Fruit fly (Drosophila melanogaster) whole organism, embryonic: ENCODE results near the gene Ocrl.

Source experiments
- Antp ChIP-seq: fragments of 200-800 bp; sonication (Bioruptor generic); optimal IDR thresholded peaks from 3 replicates; lab custom pipeline; 2016; ENCODE audit warnings: missing biosample characterization, missing genetic modification characterization
- B-H2 ChIP-seq: fragments of 200-800 bp; sonication (Bioruptor generic); optimal IDR thresholded peaks from 2 replicates; lab custom pipeline; 2018; ENCODE audit warnings: missing biosample characterization, mild to moderate bottlenecking, missing genetic modification characterization
- CG10321 ChIP-seq: fragments of 200-800 bp; sonication (Bioruptor generic); IDR thresholded peaks from 2 replicates; pipeline ENCODE4 v1.3.6; 2022; ENCODE audit warnings: missing biosample characterization, missing genetic modification characterization
- CG10366 ChIP-seq: fragments of 200-800 bp; sonication (Bioruptor generic); IDR thresholded peaks from 2 replicates; pipeline ENCODE4 v1.3.6; 2022; ENCODE audit warnings: missing biosample characterization, missing genetic modification characterization
- CG12155 ChIP-seq: fragments of 200-800 bp; sonication (Bioruptor generic); optimal IDR thresholded peaks from 3 replicates; lab custom pipeline; 2016; ENCODE audit warnings: missing biosample characterization, missing genetic modification characterization
- CG12942 ChIP-seq: fragments of 200-800 bp; sonication (Bioruptor generic); optimal IDR thresholded peaks from 3 replicates; lab custom pipeline; 2016; ENCODE audit warnings: missing biosample characterization, missing genetic modification characterization
- CG13296 ChIP-seq: fragments of 200-800 bp; sonication (Bioruptor generic); optimal IDR thresholded peaks from 3 replicates; lab custom pipeline; 2018; ENCODE audit warnings: missing biosample characterization, mild to moderate bottlenecking, missing genetic modification characterization
- CG14667 ChIP-seq: fragments of 200-800 bp; sonication (Bioruptor generic); IDR thresholded peaks from 2 replicates; pipeline ENCODE4 v1.3.6; 2022; ENCODE audit warnings: missing biosample characterization, missing genetic modification characterization
- CG15696 ChIP-seq: fragments of 200-800 bp; sonication (Bioruptor generic); optimal IDR thresholded peaks from 2 replicates; lab custom pipeline; 2019; ENCODE audit warnings: missing biosample characterization, mild to moderate bottlenecking, missing genetic modification characterization, moderate library complexity
- CG17361 ChIP-seq: fragments of 200-800 bp; sonication (Bioruptor generic); IDR thresholded peaks from 3 replicates; pipeline ENCODE4 v1.3.6; 2022; ENCODE audit warnings: missing biosample characterization, missing genetic modification characterization
- CG18262 ChIP-seq: fragments of 200-800 bp; optimal IDR thresholded peaks from 3 replicates; lab custom pipeline; 2019; ENCODE audit warnings: missing biosample characterization, mild to moderate bottlenecking, missing genetic modification characterization, moderate library complexity
- CG1832 ChIP-seq: fragments of 200-800 bp; sonication (Bioruptor generic); optimal IDR thresholded peaks from 2 replicates; lab custom pipeline; 2017; ENCODE audit warnings: missing biosample characterization, mild to moderate bottlenecking, missing genetic modification characterization, inconsistent platforms
- CG18764 ChIP-seq: fragments of 200-800 bp; sonication (Bioruptor generic); optimal IDR thresholded peaks from 3 replicates; lab custom pipeline; 2016; ENCODE audit warnings: missing biosample characterization, missing genetic modification characterization
- CG33557 ChIP-seq: fragments of 200-800 bp; sonication (Bioruptor generic); optimal IDR thresholded peaks from 2 replicates; lab custom pipeline; 2019; ENCODE audit warnings: missing biosample characterization, mild to moderate bottlenecking, missing genetic modification characterization, moderate library complexity
- CG3407 ChIP-seq: fragments of 200-800 bp; sonication (Bioruptor generic); optimal IDR thresholded peaks from 2 replicates; lab custom pipeline; 2018; ENCODE audit warnings: missing biosample characterization, mild to moderate bottlenecking, missing genetic modification characterization
- CG4360 ChIP-seq: fragments of 200-800 bp; sonication (Bioruptor generic); IDR thresholded peaks from 2 replicates; pipeline ENCODE4 v1.3.6; 2022; ENCODE audit warnings: missing biosample characterization, missing genetic modification characterization
- CG4730 ChIP-seq: fragments of 200-800 bp; sonication (Bioruptor generic); IDR thresholded peaks from 2 replicates; pipeline ENCODE4 v1.3.6; 2022; ENCODE audit warnings: missing biosample characterization, missing genetic modification characterization
- CG6813 ChIP-seq: fragments of 200-800 bp; sonication (Bioruptor generic); optimal IDR thresholded peaks from 2 replicates; lab custom pipeline; 2017; ENCODE audit warnings: missing biosample characterization, missing genetic modification characterization, mild to moderate bottlenecking, moderate library complexity, missing genetic modification reagents
- CG7839 ChIP-seq: fragments of 200-800 bp; sonication (Bioruptor generic); optimal IDR thresholded peaks from 3 replicates; lab custom pipeline; 2018; ENCODE audit warnings: missing biosample characterization, mild to moderate bottlenecking, missing genetic modification characterization, moderate library complexity
- CG8478 ChIP-seq: fragments of >200 bp; optimal IDR thresholded peaks from 2 replicates; lab custom pipeline; 2018
- CG8924 ChIP-seq: fragments of 200-800 bp; optimal IDR thresholded peaks from 3 replicates; lab custom pipeline; 2019; ENCODE audit warnings: missing biosample characterization, mild to moderate bottlenecking, missing genetic modification characterization, moderate library complexity
- CkIIα-i1 ChIP-seq: fragments of 200-800 bp; sonication (Bioruptor generic); IDR thresholded peaks from 2 replicates; pipeline ENCODE4 v1.3.6; 2022; ENCODE audit warnings: missing biosample characterization, missing genetic modification characterization
- Dp ChIP-seq: fragments of 200-800 bp; sonication (Bioruptor generic); optimal IDR thresholded peaks from 2 replicates; lab custom pipeline; 2018; ENCODE audit warnings: missing biosample characterization, mild to moderate bottlenecking, missing genetic modification characterization, moderate library complexity
- E2f2 ChIP-seq: fragments of 200-800 bp; sonication (Bioruptor generic); IDR thresholded peaks from 2 replicates; pipeline ENCODE4 v1.3.6; 2022; ENCODE audit warnings: missing biosample characterization, missing genetic modification characterization
- MESR4 ChIP-seq: fragments of 200-800 bp; sonication (Bioruptor generic); optimal IDR thresholded peaks from 2 replicates; lab custom pipeline; 2018; ENCODE audit warnings: missing biosample characterization, mild to moderate bottlenecking, missing genetic modification characterization, moderate library complexity
- Neu2 ChIP-seq: fragments of 200-800 bp; sonication (Bioruptor generic); optimal IDR thresholded peaks from 3 replicates; lab custom pipeline; 2016; ENCODE audit warnings: missing biosample characterization, missing genetic modification characterization, borderline replicate concordance
- Spps ChIP-seq: fragments of 200-800 bp; sonication (Bioruptor generic); optimal IDR thresholded peaks from 2 replicates; lab custom pipeline; 2018; ENCODE audit warnings: missing biosample characterization, mild to moderate bottlenecking, missing genetic modification characterization
- Xrp1 ChIP-seq: fragments of 200-800 bp; sonication (Bioruptor generic); IDR thresholded peaks from 2 replicates; pipeline ENCODE4 v1.3.6; 2022; ENCODE audit warnings: missing biosample characterization, missing genetic modification characterization
- btn ChIP-seq: fragments of 200-800 bp; sonication (Bioruptor generic); optimal IDR thresholded peaks from 2 replicates; lab custom pipeline; 2016; ENCODE audit warnings: missing biosample characterization, missing genetic modification characterization
- cg ChIP-seq: fragments of 200-800 bp; sonication (Bioruptor generic); optimal IDR thresholded peaks from 3 replicates; lab custom pipeline; 2019; ENCODE audit warnings: missing biosample characterization, mild to moderate bottlenecking, missing genetic modification characterization, moderate library complexity
- chinmo ChIP-seq: fragments of 200-800 bp; sonication (Bioruptor generic); IDR thresholded peaks from 4 replicates; pipeline ENCODE4 v1.3.6; 2022; ENCODE audit warnings: missing biosample characterization, missing genetic modification characterization; ENCODE audit not compliant: partially characterized antibody
- chm ChIP-seq: fragments of 200-800 bp; sonication (Bioruptor generic); IDR thresholded peaks from 2 replicates; pipeline ENCODE4 v1.3.6; 2022; ENCODE audit warnings: missing biosample characterization, missing genetic modification characterization
- cwo ChIP-seq: fragments of 200-800 bp; sonication (Bioruptor generic); optimal IDR thresholded peaks from 3 replicates; lab custom pipeline; 2017; ENCODE audit warnings: missing biosample characterization, missing genetic modification characterization, mild to moderate bottlenecking, moderate library complexity, missing genetic modification reagents
- dimm ChIP-seq: fragments of 200-800 bp; sonication (Bioruptor generic); IDR thresholded peaks from 2 replicates; pipeline ENCODE4 v1.3.6; 2022; ENCODE audit warnings: missing biosample characterization, missing genetic modification characterization
- grau ChIP-seq: fragments of 200-800 bp; optimal IDR thresholded peaks from 3 replicates; lab custom pipeline; 2019; ENCODE audit warnings: missing biosample characterization, mild to moderate bottlenecking, missing genetic modification characterization, moderate library complexity
- hbn ChIP-seq: fragments of 200-800 bp; sonication (Bioruptor generic); IDR thresholded peaks from 2 replicates; pipeline ENCODE4 v1.3.6; 2022; ENCODE audit warnings: missing biosample characterization, missing genetic modification characterization; ENCODE audit not compliant: partially characterized antibody
- her ChIP-seq: fragments of 200-800 bp; sonication (Bioruptor generic); optimal IDR thresholded peaks from 2 replicates; lab custom pipeline; 2016; ENCODE audit warnings: missing biosample characterization, missing genetic modification characterization
- jing ChIP-seq: fragments of 200-800 bp; sonication (Bioruptor generic); optimal IDR thresholded peaks from 2 replicates; lab custom pipeline; 2018; ENCODE audit warnings: missing biosample characterization, mild to moderate bottlenecking, missing genetic modification characterization
- lola ChIP-seq, 3 experiments: fragments of >200 bp in 2 of 3; fragments of 200-800 bp in 1 of 3; sonication (Bioruptor generic) in 1 of 3; optimal IDR thresholded peaks; 2 replicates each; lab custom pipeline; 2017 to 2019; ENCODE audit warnings: missing biosample characterization in 3 of 3, missing genetic modification characterization in 3 of 3, mild to moderate bottlenecking in 1 of 3, moderate library complexity in 1 of 3
- mam ChIP-seq: fragments of 200-800 bp; sonication (Bioruptor generic); optimal IDR thresholded peaks from 3 replicates; lab custom pipeline; 2016; ENCODE audit warnings: missing biosample characterization, missing genetic modification characterization
- nmo ChIP-seq: fragments of 200-800 bp; sonication (Bioruptor generic); optimal IDR thresholded peaks from 2 replicates; lab custom pipeline; 2018; ENCODE audit warnings: missing biosample characterization, mild to moderate bottlenecking, missing genetic modification characterization, moderate library complexity
- nom ChIP-seq: fragments of 200-800 bp; sonication (Bioruptor generic); optimal IDR thresholded peaks from 2 replicates; lab custom pipeline; 2017; ENCODE audit warnings: missing biosample characterization, missing genetic modification characterization, mild to moderate bottlenecking, moderate library complexity, missing genetic modification reagents
- prd ChIP-seq, 3 experiments: fragments of >200 bp in 2 of 3; fragments of 200-800 bp in 1 of 3; sonication (Bioruptor generic) in 1 of 3; optimal IDR thresholded peaks in 2 of 3; IDR thresholded peaks in 1 of 3; 2 replicates in 2 of 3; 3 replicates in 1 of 3; pipeline versions ENCODE4 v1.3.6 to Lab custom; 2017 to 2022; ENCODE audit warnings: missing biosample characterization in 1 of 3, missing genetic modification characterization in 1 of 3
- repo ChIP-seq: fragments of 200-800 bp; sonication (Bioruptor generic); optimal IDR thresholded peaks from 2 replicates; lab custom pipeline; 2016; ENCODE audit warnings: missing biosample characterization, missing genetic modification characterization
- rib ChIP-seq: fragments of 200-800 bp; sonication (Bioruptor generic); IDR thresholded peaks from 2 replicates; pipeline ENCODE4 v1.3.6; 2022; ENCODE audit warnings: missing biosample characterization, missing genetic modification characterization
- slp2 ChIP-seq: fragments of 200-800 bp; sonication (Bioruptor generic); optimal IDR thresholded peaks from 2 replicates; lab custom pipeline; 2016; ENCODE audit warnings: missing biosample characterization, missing genetic modification characterization
- ssp ChIP-seq: fragments of 200-800 bp; sonication (Bioruptor generic); IDR thresholded peaks from 2 replicates; pipeline ENCODE4 v1.3.6; 2022; ENCODE audit warnings: missing biosample characterization, missing genetic modification characterization
- stc ChIP-seq: fragments of 200-800 bp; sonication (Bioruptor generic); IDR thresholded peaks from 2 replicates; pipeline ENCODE4 v1.3.6; 2022; ENCODE audit warnings: missing biosample characterization, missing genetic modification characterization
- toy ChIP-seq: fragments of 200-800 bp; sonication (Bioruptor generic); IDR thresholded peaks from 2 replicates; pipeline ENCODE4 v1.3.6; 2022; ENCODE audit warnings: missing biosample characterization, missing genetic modification characterization
- vvl ChIP-seq: fragments of 200-800 bp; sonication (Bioruptor generic); IDR thresholded peaks from 2 replicates; pipeline ENCODE4 v1.3.6; 2022; ENCODE audit warnings: missing biosample characterization, missing genetic modification characterization
- zen ChIP-seq: fragments of 200-800 bp; sonication (Bioruptor generic); optimal IDR thresholded peaks from 3 replicates; lab custom pipeline; 2018; ENCODE audit warnings: missing biosample characterization, mild to moderate bottlenecking, missing genetic modification characterization, moderate library complexity

The Ocrl gene

dm6 chrX:1940020-1940419 lies 17.2 kb downstream of the Ocrl start, which contains the start of the genes CG3857 and CG3587 (continued):
- TF ChIP-seq B-H2 (GFP tag; lab: Kevin White, UChicago) (peak; percentile 44), chm (GFP tag; lab: Robert Waterston, UW) (no peak), E2f2 (peak; percentile 50), slp2 (peak; percentile 66), CG33557 (GFP tag; lab: Kevin White, UChicago) (peak; percentile 54), CG18764 (peak; percentile 44), MESR4 (peak; percentile 40), Dp (GFP tag; lab: Kevin White, UChicago) (peak; percentile 23), CG1832 (GFP tag; lab: Kevin White, UChicago) (no peak), dimm (GFP tag; lab: Robert Waterston, UW) (no peak), CG18262 (peak; percentile 71), CG8924 (peak; percentile 64), hbn (no peak), btn (peak; percentile 23), cg (no peak), Neu2 (GFP tag; lab: Kevin White, UChicago) (peak; percentile 6), jing (GFP tag; lab: Kevin White, UChicago) (peak; percentile 44), CG8478 (lab: Kevin White, UChicago) (no peak), CG10321 (GFP tag; lab: Robert Waterston, UW) (no peak), CG13296 (peak; percentile 43), CkIIα-i1 (no peak), CG7839 (tag; lab: Kevin White, UChicago) (peak; percentile 67), Antp (GFP tag; lab: Kevin White, UChicago) (peak; percentile 75), ssp (GFP tag; lab: Robert Waterston, UW) (peak; percentile 75), zen (peak; percentile 52), nmo (GFP tag; lab: Kevin White, UChicago) (peak; percentile 83), mam (GFP tag; lab: Kevin White, UChicago) (peak; percentile 78), CG6813 (GFP tag; lab: Kevin White, UChicago) (no peak), CG10366 (GFP tag; lab: Robert Waterston, UW) (peak; percentile 75), lola (GFP tag; optimal IDR thresholded peaks at IDR 0.05; lab: Kevin White, UChicago) (peak in 1 of 3 experiments; percentile 67), CG12942 (GFP tag; lab: Kevin White, UChicago) (peak; percentile 71), CG4730 (GFP tag; lab: Robert Waterston, UW) (peak; percentile 64), Xrp1 (GFP tag; lab: Robert Waterston, UW) (peak; percentile 77), nom (GFP tag; lab: Kevin White, UChicago) (peak; percentile 25), CG17361 (GFP tag; lab: Robert Waterston, UW) (peak; percentile 79), Spps (no peak), prd (optimal IDR thresholded peaks at IDR 0.05; lab: Kevin White, UChicago) (no peak), prd (GFP tag; IDR thresholded peaks at IDR 0.05; lab: Robert Waterston, UW) (peak; percentile 80), her (GFP tag; lab: Kevin White, UChicago) (peak; percentile 77), rib (GFP tag; lab: Robert Waterston, UW) (no peak), CG15696 (tag; lab: Kevin White, UChicago) (peak; percentile 55), grau (peak; percentile 74), cwo (GFP tag; lab: Kevin White, UChicago) (peak; percentile 53), CG3407 (GFP tag; lab: Kevin White, UChicago) (peak; percentile 21), chinmo (GFP tag; lab: Robert Waterston, UW) (no peak), CG12155 (peak; percentile 68), CG14667 (GFP tag; lab: Robert Waterston, UW) (no peak), CG4360 (GFP tag; lab: Robert Waterston, UW) (no peak), vvl (GFP tag; lab: Robert Waterston, UW) (peak; percentile 37; the same call in 1 of the 2 replicates), toy (GFP tag; lab: Robert Waterston, UW) (no peak), stc (GFP tag; lab: Robert Waterston, UW) (0 out of 2 replicates have a peak, but pooled peaks have one; percentile 44), repo (GFP tag; lab: Kevin White, UChicago) (peak; percentile 64)
